Fruit fly (Drosophila melanogaster) whole organism, embryonic: ENCODE measurements around the gene CG9932.

Source experiments
- Antp ChIP-seq: fragments of 200-800 bp; sonication (Bioruptor generic); optimal IDR thresholded peaks from 3 replicates; lab custom pipeline; 2016; ENCODE audit warnings: missing biosample characterization, missing genetic modification characterization
- Atf-2 ChIP-seq: fragments of 200-800 bp; sonication (Bioruptor generic); optimal IDR thresholded peaks from 2 replicates; lab custom pipeline; 2016; ENCODE audit warnings: missing biosample characterization, missing genetic modification characterization
- Bdp1 ChIP-seq: fragments of 200-800 bp; sonication (Bioruptor generic); optimal IDR thresholded peaks from 3 replicates; lab custom pipeline; 2016; ENCODE audit warnings: missing biosample characterization, missing genetic modification characterization
- Blimp-1 ChIP-seq: fragments of 200-800 bp; sonication (Bioruptor generic); optimal IDR thresholded peaks from 3 replicates; lab custom pipeline; 2018; ENCODE audit warnings: missing biosample characterization, missing genetic modification characterization, mild to moderate bottlenecking, moderate library complexity, missing genetic modification reagents
- CG10321 ChIP-seq: fragments of 200-800 bp; sonication (Bioruptor generic); IDR thresholded peaks from 2 replicates; pipeline ENCODE4 v1.3.6; 2022; ENCODE audit warnings: missing biosample characterization, missing genetic modification characterization
- CG11695 ChIP-seq: fragments of 200-800 bp; sonication (Bioruptor generic); IDR thresholded peaks from 3 replicates; pipeline ENCODE4 v1.3.6; 2022; ENCODE audit warnings: missing biosample characterization, missing genetic modification characterization
- CG13123 ChIP-seq: fragments of 200-800 bp; sonication (Bioruptor generic); optimal IDR thresholded peaks from 2 replicates; lab custom pipeline; 2016; ENCODE audit warnings: missing biosample characterization, missing genetic modification characterization
- CG13894 ChIP-seq: fragments of 200-800 bp; sonication (Bioruptor generic); optimal IDR thresholded peaks from 3 replicates; lab custom pipeline; 2018; ENCODE audit warnings: missing biosample characterization, mild to moderate bottlenecking, missing genetic modification characterization, moderate library complexity
- CG14667 ChIP-seq: fragments of 200-800 bp; sonication (Bioruptor generic); IDR thresholded peaks from 2 replicates; pipeline ENCODE4 v1.3.6; 2022; ENCODE audit warnings: missing biosample characterization, missing genetic modification characterization
- CG15269 ChIP-seq: fragments of 200-800 bp; sonication (Bioruptor generic); optimal IDR thresholded peaks from 2 replicates; lab custom pipeline; 2018; ENCODE audit warnings: missing biosample characterization, mild to moderate bottlenecking, missing genetic modification characterization, moderate library complexity
- CG18011 ChIP-seq: fragments of 200-800 bp; sonication (Bioruptor generic); optimal IDR thresholded peaks from 2 replicates; lab custom pipeline; 2017; ENCODE audit warnings: missing biosample characterization, missing genetic modification characterization, mild to moderate bottlenecking, moderate library complexity, missing genotype
- CG2199 ChIP-seq: fragments of 200-800 bp; sonication (Bioruptor generic); IDR thresholded peaks from 3 replicates; pipeline ENCODE4 v1.3.6; 2022; ENCODE audit warnings: missing biosample characterization, missing genetic modification characterization
- CG32772 ChIP-seq: fragments of 200-800 bp; sonication (Bioruptor generic); IDR thresholded peaks from 2 replicates; pipeline ENCODE4 v1.3.6; 2022; ENCODE audit warnings: missing biosample characterization, missing genetic modification characterization
- CG34376 ChIP-seq: fragments of 200-800 bp; sonication (Bioruptor generic); optimal IDR thresholded peaks from 2 replicates; lab custom pipeline; 2018; ENCODE audit warnings: missing biosample characterization, mild to moderate bottlenecking, missing genetic modification characterization
- CG3995 ChIP-seq: fragments of 200-800 bp; sonication (Bioruptor generic); optimal IDR thresholded peaks from 3 replicates; lab custom pipeline; 2016; ENCODE audit warnings: missing biosample characterization, missing genetic modification characterization
- CG42726 ChIP-seq: fragments of 200-800 bp; sonication (Bioruptor generic); IDR thresholded peaks from 2 replicates; pipeline ENCODE4 v1.3.6; 2022; ENCODE audit warnings: missing biosample characterization, missing genetic modification characterization; ENCODE audit not compliant: partially characterized antibody
- CG4404 ChIP-seq: fragments of 200-800 bp; sonication (Bioruptor generic); IDR thresholded peaks from 2 replicates; pipeline ENCODE4 v1.3.6; 2022; ENCODE audit warnings: missing biosample characterization, missing genetic modification characterization
- CG6254 ChIP-seq: fragments of 200-800 bp; sonication (Bioruptor generic); optimal IDR thresholded peaks from 3 replicates; lab custom pipeline; 2017; ENCODE audit warnings: mild to moderate bottlenecking, missing biosample characterization, missing genetic modification reagents, missing genetic modification characterization
- CG6813 ChIP-seq: fragments of 200-800 bp; sonication (Bioruptor generic); optimal IDR thresholded peaks from 2 replicates; lab custom pipeline; 2017; ENCODE audit warnings: missing biosample characterization, missing genetic modification characterization, mild to moderate bottlenecking, moderate library complexity, missing genetic modification reagents
- CG7357 ChIP-seq: fragments of 200-800 bp; sonication (Bioruptor generic); IDR thresholded peaks from 3 replicates; pipeline ENCODE4 v1.3.6; 2022; ENCODE audit warnings: missing biosample characterization, missing genetic modification characterization
- CG9932 ChIP-seq: fragments of 200-800 bp; sonication (Bioruptor generic); IDR thresholded peaks from 2 replicates; pipeline ENCODE4 v1.3.6; 2022; ENCODE audit warnings: missing biosample characterization, missing genetic modification characterization
- CoRest ChIP-seq: fragments of 200-800 bp; sonication (Bioruptor generic); optimal IDR thresholded peaks from 3 replicates; lab custom pipeline; 2018; ENCODE audit warnings: missing biosample characterization, mild to moderate bottlenecking, missing genetic modification characterization, moderate library complexity
- Dip3 ChIP-seq: fragments of 200-800 bp; sonication (Bioruptor generic); optimal IDR thresholded peaks from 3 replicates; lab custom pipeline; 2016; ENCODE audit warnings: missing biosample characterization, missing genetic modification characterization
- Doc2 ChIP-seq: fragments of 200-800 bp; sonication (Bioruptor generic); IDR thresholded peaks from 2 replicates; pipeline ENCODE4 v1.3.6; 2022; ENCODE audit warnings: missing biosample characterization, missing genetic modification characterization
- HHEX ChIP-seq: fragments of 200-800 bp; sonication (Bioruptor generic); optimal IDR thresholded peaks from 3 replicates; lab custom pipeline; 2017; ENCODE audit warnings: missing biosample characterization, mild to moderate bottlenecking, missing genetic modification characterization, missing genetic modification reagents
- HLH3B ChIP-seq: fragments of 200-800 bp; sonication (Bioruptor generic); IDR thresholded peaks from 2 replicates; pipeline ENCODE4 v1.3.6; 2022; ENCODE audit warnings: missing biosample characterization, missing genetic modification characterization
- HmgD ChIP-seq: fragments of 200-800 bp; sonication (Bioruptor generic); optimal IDR thresholded peaks from 3 replicates; lab custom pipeline; 2016; ENCODE audit warnings: missing biosample characterization, missing genetic modification characterization
- Hr3 ChIP-seq: fragments of 200-800 bp; sonication (Bioruptor generic); optimal IDR thresholded peaks from 3 replicates; lab custom pipeline; 2016; ENCODE audit warnings: missing biosample characterization, missing genetic modification characterization
- Meics ChIP-seq: fragments of 200-800 bp; sonication (Bioruptor generic); optimal IDR thresholded peaks from 2 replicates; lab custom pipeline; 2017; ENCODE audit warnings: missing biosample characterization, mild to moderate bottlenecking, missing genetic modification characterization
- Scr ChIP-seq: fragments of 200-800 bp; sonication (Bioruptor generic); IDR thresholded peaks from 2 replicates; pipeline ENCODE4 v1.3.6; 2022; ENCODE audit warnings: missing biosample characterization, missing genetic modification characterization; ENCODE audit not compliant: partially characterized antibody
- Six4 ChIP-seq: fragments of 200-800 bp; sonication (Bioruptor generic); optimal IDR thresholded peaks from 2 replicates; lab custom pipeline; 2016; ENCODE audit warnings: missing biosample characterization, missing genetic modification characterization
- btn ChIP-seq: fragments of 200-800 bp; sonication (Bioruptor generic); optimal IDR thresholded peaks from 2 replicates; lab custom pipeline; 2016; ENCODE audit warnings: missing biosample characterization, missing genetic modification characterization
- dysf ChIP-seq: fragments of 200-800 bp; sonication (Bioruptor generic); IDR thresholded peaks from 3 replicates; pipeline ENCODE4 v1.3.6; 2022; ENCODE audit warnings: missing biosample characterization, missing genetic modification characterization
- eve ChIP-seq, 2 experiments: fragments of >200 bp; optimal IDR thresholded peaks; 2 replicates each; lab custom pipeline; 2017; ENCODE audit warnings: missing biosample characterization in 2 of 2, missing genetic modification characterization in 2 of 2
- ftz-f1 ChIP-seq: fragments of 200-800 bp; sonication (Bioruptor generic); optimal IDR thresholded peaks from 2 replicates; lab custom pipeline; 2016; ENCODE audit warnings: missing biosample characterization, missing genetic modification characterization
- gcm ChIP-seq: fragments of 200-800 bp; sonication (Bioruptor generic); optimal IDR thresholded peaks from 2 replicates; lab custom pipeline; 2019; ENCODE audit warnings: missing biosample characterization, mild to moderate bottlenecking, missing genetic modification characterization, moderate library complexity
- grn ChIP-seq: fragments of 200-800 bp; sonication (Bioruptor generic); optimal IDR thresholded peaks from 3 replicates; lab custom pipeline; 2017; ENCODE audit warnings: missing biosample characterization, missing genetic modification characterization
- gro ChIP-seq: fragments of 200-800 bp; sonication (Bioruptor generic); optimal IDR thresholded peaks from 2 replicates; lab custom pipeline; 2016; ENCODE audit warnings: missing biosample characterization, missing genetic modification characterization
- nom ChIP-seq: fragments of 200-800 bp; sonication (Bioruptor generic); optimal IDR thresholded peaks from 2 replicates; lab custom pipeline; 2017; ENCODE audit warnings: missing biosample characterization, missing genetic modification characterization, mild to moderate bottlenecking, moderate library complexity, missing genetic modification reagents
- odd ChIP-seq: fragments of 200-800 bp; sonication (Bioruptor generic); optimal IDR thresholded peaks from 2 replicates; lab custom pipeline; 2017; ENCODE audit warnings: missing biosample characterization, mild to moderate bottlenecking, missing genetic modification characterization
- pb ChIP-seq: fragments of 200-800 bp; sonication (Bioruptor generic); optimal IDR thresholded peaks from 3 replicates; lab custom pipeline; 2016; ENCODE audit warnings: missing biosample characterization, missing genetic modification characterization
- psq ChIP-seq: fragments of 200-800 bp; sonication (Bioruptor generic); optimal IDR thresholded peaks from 2 replicates; lab custom pipeline; 2017; ENCODE audit warnings: missing biosample characterization, missing genetic modification characterization
- rib ChIP-seq: fragments of 200-800 bp; sonication (Bioruptor generic); IDR thresholded peaks from 2 replicates; pipeline ENCODE4 v1.3.6; 2022; ENCODE audit warnings: missing biosample characterization, missing genetic modification characterization
- sd ChIP-seq: fragments of 200-800 bp; sonication (Bioruptor generic); optimal IDR thresholded peaks from 3 replicates; lab custom pipeline; 2018; ENCODE audit warnings: missing biosample characterization, mild to moderate bottlenecking, missing genetic modification characterization, moderate library complexity
- sens ChIP-seq: fragments of 200-800 bp; sonication (Bioruptor generic); peaks from one replicate; lab custom pipeline; 2016; ENCODE audit warnings: missing biosample characterization, missing genetic modification characterization
- sob ChIP-seq: fragments of 200-800 bp; sonication (Bioruptor generic); IDR thresholded peaks from 2 replicates; pipeline ENCODE4 v1.3.6; 2022; ENCODE audit warnings: missing biosample characterization, missing genetic modification characterization
- tio ChIP-seq: fragments of 200-800 bp; sonication (Bioruptor generic); optimal IDR thresholded peaks from 2 replicates; lab custom pipeline; 2017; ENCODE audit warnings: missing biosample characterization, missing genetic modification characterization, inconsistent platforms
- ttk ChIP-seq: fragments of 200-800 bp; sonication (Bioruptor generic); IDR thresholded peaks from 2 replicates; pipeline ENCODE4 v2.1.2; 2022; ENCODE audit warnings: missing biosample characterization, missing genetic modification characterization
- vnd ChIP-seq: fragments of 200-800 bp; sonication (Bioruptor generic); IDR thresholded peaks from 3 replicates; pipeline ENCODE4 v1.3.6; 2022; ENCODE audit warnings: missing biosample characterization, missing genetic modification characterization; ENCODE audit not compliant: partially characterized antibody
- wek ChIP-seq: fragments of 200-800 bp; sonication (Bioruptor generic); optimal IDR thresholded peaks from 3 replicates; lab custom pipeline; 2018; ENCODE audit warnings: missing biosample characterization, mild to moderate bottlenecking, missing genetic modification characterization, moderate library complexity
- zen2 ChIP-seq: fragments of 200-800 bp; sonication (Bioruptor generic); IDR thresholded peaks from 3 replicates; pipeline ENCODE4 v1.3.6; 2022; ENCODE audit warnings: missing biosample characterization, missing genetic modification characterization; ENCODE audit not compliant: partially characterized antibody
- zfh1 ChIP-seq: fragments of 200-800 bp; sonication (Bioruptor generic); IDR thresholded peaks from 3 replicates; pipeline ENCODE4 v1.3.6; 2022; ENCODE audit warnings: missing biosample characterization, missing genetic modification characterization

The CG9932 gene

dm6 chr2L:13082177-13082576, 22.2 kb upstream of the CG9932 start (continued):
- TF ChIP-seq HHEX (peak; percentile 17), gro (GFP tag; lab: Kevin White, UChicago) (no peak), tio (peak; percentile 12), CG18011 (peak; percentile 22), wek (GFP tag; lab: Kevin White, UChicago) (peak; percentile 27), sens (GFP tag; lab: Kevin White, UChicago) (peak; percentile 81), Meics (peak; percentile 41), CG3995 (peak; percentile 4), zfh1 (no peak), odd (peak; percentile 6), HLH3B (GFP tag; lab: Robert Waterston, UW) (peak; percentile 12; the same call in 1 of the 2 replicates), zen2 (no peak), sd (tag; lab: Kevin White, UChicago) (no peak), Doc2 (GFP tag; lab: Robert Waterston, UW) (no peak), pb (GFP tag; lab: Kevin White, UChicago) (no peak), psq (GFP tag; lab: Kevin White, UChicago) (no peak), CG6813 (peak; percentile 2), sob (GFP tag; lab: Robert Waterston, UW) (peak; percentile 29; the same call in 1 of the 2 replicates)

- no peak for TF ChIP-seq CoRest (tag; lab: Kevin White, UChicago)
- 0 out of 3 replicates have a peak, but pooled peaks have one; percentile 62 for TF ChIP-seq CG2199 (GFP tag; lab: Robert Waterston, UW)
- TF ChIP-seq Atf-2 (GFP tag; lab: Kevin White, UChicago): no peak
- peak; percentile 20 for TF ChIP-seq grn
- peak; percentile 70 for TF ChIP-seq Blimp-1 (GFP tag; lab: Kevin White, UChicago)
- no peak for TF ChIP-seq CG13123 (GFP tag; lab: Kevin White, UChicago)
- TF ChIP-seq Antp (GFP tag; lab: Kevin White, UChicago): no peak
- TF ChIP-seq vnd (GFP tag; lab: Robert Waterston, UW): 0 out of 3 replicates have a peak, but pooled peaks have one; percentile 25
- no peak for TF ChIP-seq rib
- no peak for TF ChIP-seq ttk
- no peak for TF ChIP-seq eve (GFP tag; optimal IDR thresholded peaks at IDR 0.05; lab: Kevin White, UChicago)
- no peak for TF ChIP-seq CG10321 (GFP tag; lab: Robert Waterston, UW)
- no peak for TF ChIP-seq CG4404 (GFP tag; lab: Robert Waterston, UW)
- no peak for TF ChIP-seq CG42726 (GFP tag; lab: Robert Waterston, UW)
- TF ChIP-seq Hr3 (GFP tag; lab: Kevin White, UChicago): no peak
- no peak for TF ChIP-seq Dip3
- no peak for TF ChIP-seq Six4 (GFP tag; lab: Kevin White, UChicago)
- no peak for TF ChIP-seq gcm
- TF ChIP-seq CG15269: no peak
- TF ChIP-seq Scr (GFP tag; lab: Robert Waterston, UW): no peak
- 0 out of 2 replicates have a peak, but pooled peaks have one; percentile 26 for TF ChIP-seq CG9932
- TF ChIP-seq ftz-f1 (GFP tag; lab: Kevin White, UChicago): no peak
- no peak for TF ChIP-seq CG11695 (GFP tag; lab: Robert Waterston, UW)
- TF ChIP-seq CG32772: no peak
- no peak for TF ChIP-seq CG6254 (GFP tag; lab: Kevin White, UChicago)
- TF ChIP-seq dysf: 0 out of 3 replicates have a peak, but pooled peaks have one; percentile 37
- peak; percentile 7 for TF ChIP-seq sens (GFP tag; lab: Kevin White, UChicago)
- no peak for TF ChIP-seq CG7357 (GFP tag; lab: Robert Waterston, UW)
- TF ChIP-seq CG34376 (GFP tag; lab: Kevin White, UChicago): no peak
- TF ChIP-seq HmgD (GFP tag; lab: Kevin White, UChicago): no peak
- TF ChIP-seq CG13894 (tag; lab: Kevin White, UChicago): peak; percentile 63
- TF ChIP-seq nom (GFP tag; lab: Kevin White, UChicago): no peak
- no peak for TF ChIP-seq Bdp1 (GFP tag; lab: Kevin White, UChicago)
- TF ChIP-seq btn (GFP tag; lab: Kevin White, UChicago): no peak
- TF ChIP-seq CG14667: no peak
These were observed 19.5 kb upstream of the CG9932 start for dm6 chr2L:13079483-13079882.
